Fruit fly (Drosophila melanogaster): ENCODE data around the gene CG42750.

The CG42750 gene

DNA sequence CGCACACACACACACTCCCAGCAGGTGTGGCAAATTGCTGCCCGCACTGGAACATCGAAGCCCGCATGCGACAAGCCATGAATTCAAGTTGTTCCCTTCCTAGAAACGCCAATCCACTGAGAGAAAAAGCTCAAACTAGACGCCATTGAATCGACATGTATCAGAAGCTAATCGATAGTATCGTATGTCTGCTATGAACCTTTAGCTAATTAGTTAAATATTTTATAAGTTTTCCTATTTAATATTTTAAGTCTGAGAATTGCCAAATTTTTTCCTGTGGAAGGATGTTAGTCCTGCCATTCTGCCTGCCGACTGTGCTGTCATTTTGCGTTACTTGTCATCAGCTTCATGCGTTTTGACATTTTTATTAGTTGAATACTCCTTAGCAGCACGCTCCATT, 7.8 kb downstream of the CG42750 start (continued):
- no peak for TF ChIP-seq onecut (GFP tag; IDR thresholded peaks at IDR 0.05)
- no peak for TF ChIP-seq bowl (GFP tag; IDR thresholded peaks at IDR 0.05)
- TF ChIP-seq sim (GFP tag; IDR thresholded peaks at IDR 0.05), result no peak
- TF ChIP-seq bcd (GFP tag; optimal IDR thresholded peaks at IDR 0.05), result no peak
- no peak for TF ChIP-seq knrl (GFP tag; IDR thresholded peaks at IDR 0.05; ENCODE audit: partially characterized antibody)
- TF ChIP-seq eve (GFP tag; optimal IDR thresholded peaks at IDR 0.05), result no peak
- no peak for TF ChIP-seq CG14710 (tag; optimal IDR thresholded peaks at IDR 0.05)
- no peak for TF ChIP-seq CG8765 (GFP tag; IDR thresholded peaks at IDR 0.05)
- no peak for TF ChIP-seq gcm (GFP tag; optimal IDR thresholded peaks at IDR 0.05)
- no peak for TF ChIP-seq wek (GFP tag; optimal IDR thresholded peaks at IDR 0.05)
- peak; percentile 14 for TF ChIP-seq BtbVII (GFP tag; optimal IDR thresholded peaks at IDR 0.05)
- TF ChIP-seq CG3281 (GFP tag; optimal IDR thresholded peaks at IDR 0.05), result peak; percentile 26
- TF ChIP-seq CG15011 (GFP tag; optimal IDR thresholded peaks at IDR 0.05), result no peak
- no peak for TF ChIP-seq gcm2 (GFP tag; optimal IDR thresholded peaks at IDR 0.05)
- no peak for TF ChIP-seq HmgZ (tag; optimal IDR thresholded peaks at IDR 0.05)
- no peak for TF ChIP-seq kah (GFP tag; optimal IDR thresholded peaks at IDR 0.05)
- no peak for TF ChIP-seq NFAT (GFP tag; IDR thresholded peaks at IDR 0.05)
- TF ChIP-seq CG14860 (GFP tag; IDR thresholded peaks at IDR 0.05; ENCODE audit: partially characterized antibody), result no peak
- TF ChIP-seq pum (GFP tag; optimal IDR thresholded peaks at IDR 0.05), result no peak
- no peak for TF ChIP-seq nerfin-1 (tag; optimal IDR thresholded peaks at IDR 0.05)
- no peak for TF ChIP-seq bsh (GFP tag; optimal IDR thresholded peaks at IDR 0.05)
- TF ChIP-seq Dref (GFP tag; IDR thresholded peaks at IDR 0.05), result no peak
- TF ChIP-seq run (tag; optimal IDR thresholded peaks at IDR 0.05), result no peak
- TF ChIP-seq br (optimal IDR thresholded peaks at IDR 0.05), result no peak
- TF ChIP-seq Sry-β (GFP tag; optimal IDR thresholded peaks at IDR 0.05), result no peak
- TF ChIP-seq jigr1 (GFP tag; IDR thresholded peaks at IDR 0.05), result no peak
- no peak for TF ChIP-seq CG14965 (GFP tag; optimal IDR thresholded peaks at IDR 0.05; ENCODE audit: borderline replicate concordance)
- TF ChIP-seq vvl (GFP tag; IDR thresholded peaks at IDR 0.05), result no peak
- no peak for TF ChIP-seq D19B (GFP tag; optimal IDR thresholded peaks at IDR 0.05)
- TF ChIP-seq CG12744 (GFP tag; optimal IDR thresholded peaks at IDR 0.05), result no peak
- TF ChIP-seq fd3F (GFP tag; optimal IDR thresholded peaks at IDR 0.05), result no peak
- TF ChIP-seq Lpt (GFP tag; optimal IDR thresholded peaks at IDR 0.05), result no peak
- no peak for TF ChIP-seq CG15601 (tag; optimal IDR thresholded peaks at IDR 0.05)
- TF ChIP-seq CG8359 (GFP tag; optimal IDR thresholded peaks at IDR 0.05; ENCODE audit: borderline replicate concordance), result no peak
- no peak for TF ChIP-seq Nf-YA (GFP tag; IDR thresholded peaks at IDR 0.05)
- no peak for TF ChIP-seq CG4820 (GFP tag; optimal IDR thresholded peaks at IDR 0.05)
- no peak for TF ChIP-seq CG8924 (tag; optimal IDR thresholded peaks at IDR 0.05)
- no peak for TF ChIP-seq seq (GFP tag; IDR thresholded peaks at IDR 0.05)
- TF ChIP-seq MESR4 (GFP tag; optimal IDR thresholded peaks at IDR 0.05), result no peak
- no peak for TF ChIP-seq Mad (GFP tag; optimal IDR thresholded peaks at IDR 0.05)
- TF ChIP-seq bbx (GFP tag; IDR thresholded peaks at IDR 0.05; ENCODE audit: partially characterized antibody), result no peak
- TF ChIP-seq CG12942 (GFP tag; optimal IDR thresholded peaks at IDR 0.05), result no peak
- no peak for TF ChIP-seq zf30C (GFP tag; optimal IDR thresholded peaks at IDR 0.05)
- TF ChIP-seq gsb-n (tag; optimal IDR thresholded peaks at IDR 0.05), result no peak
- TF ChIP-seq CG10147 (GFP tag; optimal IDR thresholded peaks at IDR 0.05), result no peak
- TF ChIP-seq Hmr (GFP tag; optimal IDR thresholded peaks at IDR 0.05), result peak; percentile 48
- no peak for TF ChIP-seq Scr (GFP tag; IDR thresholded peaks at IDR 0.05; ENCODE audit: partially characterized antibody)
- no peak for TF ChIP-seq pita (GFP tag; optimal IDR thresholded peaks at IDR 0.05)
- no peak for TF ChIP-seq CG9817 (tag; optimal IDR thresholded peaks at IDR 0.05)
- 0 out of 2 replicates have a peak, but pooled peaks have one; percentile 10 for TF ChIP-seq HLH3B (GFP tag; IDR thresholded peaks at IDR 0.05)
- TF ChIP-seq sens-2 (GFP tag; IDR thresholded peaks at IDR 0.05), result no peak
- no peak for TF ChIP-seq mirr (GFP tag; optimal IDR thresholded peaks at IDR 0.05)

All from whole organism, embryonic.